Fruit fly (Drosophila melanogaster): ENCODE measurements around the gene JMJD5.

Gene JMJD5

dm6 chr3L:832897-833857 lies 8.0 kb downstream of the JMJD5 start, which contains the start of gene Sf3b3:
TSS of gene Sf3b3 (minus strand) at chr3L:833385.
- peak; percentile 4 for TF ChIP-seq CG7045 (GFP tag; optimal IDR thresholded peaks at IDR 0.05)
- TF ChIP-seq CG5204 (GFP tag; optimal IDR thresholded peaks at IDR 0.05): no peak
- TF ChIP-seq bab1 (GFP tag; optimal IDR thresholded peaks at IDR 0.05): peak; percentile 61
- no peak for TF ChIP-seq cic (GFP tag; optimal IDR thresholded peaks at IDR 0.05)
- no peak for TF ChIP-seq Hr96 (GFP tag; optimal IDR thresholded peaks at IDR 0.05)
- no peak for TF ChIP-seq pad (GFP tag; optimal IDR thresholded peaks at IDR 0.05)
- no peak for TF ChIP-seq kay (GFP tag; ENCODE audit: borderline replicate concordance)
- no peak for TF ChIP-seq CG11617 (GFP tag; optimal IDR thresholded peaks at IDR 0.05)
- no peak for TF ChIP-seq Clk (GFP tag; optimal IDR thresholded peaks at IDR 0.05)
- peak; percentile 12 for TF ChIP-seq CG12768 (GFP tag; optimal IDR thresholded peaks at IDR 0.05)
- TF ChIP-seq CG1620 (GFP tag; optimal IDR thresholded peaks at IDR 0.05): no peak
- TF ChIP-seq ovo (GFP tag; optimal IDR thresholded peaks at IDR 0.05): no peak
- peak; percentile 50 for TF ChIP-seq CG7101 (tag; optimal IDR thresholded peaks at IDR 0.05)
- TF ChIP-seq toe (GFP tag; optimal IDR thresholded peaks at IDR 0.05): peak; percentile 55
- peak; percentile 81 for TF ChIP-seq Mnt (GFP tag; optimal IDR thresholded peaks at IDR 0.05)
- TF ChIP-seq tj (GFP tag; optimal IDR thresholded peaks at IDR 0.05): peak; percentile 52

- TF ChIP-seq Hr96 (GFP tag; optimal IDR thresholded peaks at IDR 0.05) (no peak), CG11617 (GFP tag; optimal IDR thresholded peaks at IDR 0.05) (no peak), CG5204 (GFP tag; optimal IDR thresholded peaks at IDR 0.05) (no peak), CG14711 (tag; optimal IDR thresholded peaks at IDR 0.05) (no peak), Crg-1 (GFP tag; optimal IDR thresholded peaks at IDR 0.05) (no peak), CG33017 (tag; optimal IDR thresholded peaks at IDR 0.05) (no peak), cic (GFP tag; optimal IDR thresholded peaks at IDR 0.05) (no peak), pad (GFP tag; optimal IDR thresholded peaks at IDR 0.05) (no peak), tj (GFP tag; optimal IDR thresholded peaks at IDR 0.05) (peak; percentile 78)
These were observed 16.7 kb downstream of the JMJD5 start for dm6 chr3L:824444-824843.

DNA sequence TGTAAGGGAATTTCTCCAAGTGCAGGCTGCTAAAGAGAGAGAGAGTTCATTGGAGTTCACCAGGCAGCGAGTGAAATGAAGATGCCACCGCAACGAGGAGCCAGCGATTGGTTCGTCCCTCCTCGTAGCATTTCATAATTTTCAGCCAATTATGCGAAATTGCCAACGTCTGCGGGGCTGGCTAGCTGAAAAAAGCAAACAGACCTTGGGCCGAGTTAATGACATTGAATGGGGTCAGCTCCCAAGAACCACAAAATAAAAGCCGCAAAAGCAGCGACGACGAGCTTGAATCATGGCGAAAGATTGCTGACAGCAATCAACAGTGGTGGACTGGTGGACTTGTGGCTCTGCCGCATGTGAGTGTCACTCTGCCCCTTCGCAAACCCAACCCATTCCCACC lies 17.6 kb downstream of the JMJD5 start:
- no peak for TF ChIP-seq pad (GFP tag; optimal IDR thresholded peaks at IDR 0.05)
- TF ChIP-seq bab1 (GFP tag; optimal IDR thresholded peaks at IDR 0.05): no peak
- TF ChIP-seq tj (GFP tag; optimal IDR thresholded peaks at IDR 0.05): peak; percentile 79
- no peak for TF ChIP-seq Clk (GFP tag; optimal IDR thresholded peaks at IDR 0.05)

DNA sequence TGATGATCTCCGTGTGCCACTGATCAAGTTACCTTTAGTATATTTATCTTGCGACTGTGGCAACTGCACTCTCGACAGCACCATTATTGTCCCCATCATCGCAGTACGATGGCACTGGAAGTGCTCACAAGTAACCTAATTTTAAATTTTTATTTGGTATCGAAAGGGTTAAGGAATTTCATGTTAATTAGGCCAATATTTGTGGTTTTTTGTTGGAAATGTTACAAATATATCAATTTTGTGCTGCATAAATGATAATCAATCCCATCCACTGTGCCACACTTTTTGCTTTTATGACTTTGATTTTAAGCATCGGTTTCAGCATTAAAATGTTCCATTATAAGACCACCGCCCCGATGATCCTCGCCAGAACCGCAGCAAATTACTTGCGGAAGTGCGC lies 18.5 kb downstream of the JMJD5 start:
- TF ChIP-seq CG7101 (tag; optimal IDR thresholded peaks at IDR 0.05) (no peak), tj (GFP tag; optimal IDR thresholded peaks at IDR 0.05) (no peak), CG7045 (GFP tag; optimal IDR thresholded peaks at IDR 0.05) (no peak), CG14711 (tag; optimal IDR thresholded peaks at IDR 0.05) (no peak)

- TF ChIP-seq bab1 (GFP tag; optimal IDR thresholded peaks at IDR 0.05) (peak; percentile 3), toe (GFP tag; optimal IDR thresholded peaks at IDR 0.05) (no peak)
These were observed 19.2 kb downstream of the JMJD5 start for dm6 chr3L:821951-822350.

DNA sequence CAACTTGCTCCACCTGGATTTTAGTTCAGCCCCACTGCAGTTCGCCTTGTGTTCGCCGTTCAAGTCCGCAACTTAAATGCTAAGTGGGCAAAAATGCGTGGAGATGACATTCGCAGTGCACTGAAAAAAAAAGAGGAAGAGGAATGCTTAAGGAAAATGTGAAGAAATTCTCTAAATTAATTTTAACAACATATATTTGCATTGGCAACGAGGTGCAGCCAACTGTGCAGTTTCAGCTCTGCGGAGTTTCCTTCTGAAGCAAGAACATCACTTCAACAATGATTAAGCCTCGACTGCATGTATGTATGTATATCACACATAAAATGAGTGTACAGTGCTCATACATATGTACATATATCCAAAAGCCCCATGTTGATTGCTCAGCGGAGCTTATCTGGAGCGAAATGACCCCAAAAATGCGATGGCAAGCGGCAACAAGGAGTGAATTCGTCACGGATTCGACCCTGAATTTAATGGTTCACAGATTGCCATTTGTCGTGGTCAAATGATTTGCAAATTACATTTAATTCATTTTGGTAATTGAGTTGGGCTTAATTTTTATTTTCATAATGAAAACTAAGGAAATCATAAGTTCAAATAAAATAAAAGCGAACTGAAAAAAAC lies 20.1 kb downstream of the JMJD5 start:
- no peak for TF ChIP-seq CG11617 (GFP tag; optimal IDR thresholded peaks at IDR 0.05)
- TF ChIP-seq CG7101 (tag; optimal IDR thresholded peaks at IDR 0.05): no peak
- TF ChIP-seq CG1620 (GFP tag; optimal IDR thresholded peaks at IDR 0.05): no peak
- no peak for TF ChIP-seq bab1 (GFP tag; optimal IDR thresholded peaks at IDR 0.05)
- no peak for TF ChIP-seq CG12768 (GFP tag; optimal IDR thresholded peaks at IDR 0.05)
- no peak for TF ChIP-seq cic (GFP tag; optimal IDR thresholded peaks at IDR 0.05)
- no peak for TF ChIP-seq CG14711 (tag; optimal IDR thresholded peaks at IDR 0.05)
- no peak for TF ChIP-seq CG7045 (GFP tag; optimal IDR thresholded peaks at IDR 0.05)
- no peak for TF ChIP-seq CG5204 (GFP tag; optimal IDR thresholded peaks at IDR 0.05)
- TF ChIP-seq pad (GFP tag; optimal IDR thresholded peaks at IDR 0.05): no peak
- TF ChIP-seq Clk (GFP tag; optimal IDR thresholded peaks at IDR 0.05): no peak
- no peak for TF ChIP-seq kay (GFP tag; ENCODE audit: borderline replicate concordance)

dm6 chr3L:820332-820731 lies 20.8 kb downstream of the JMJD5 start:
- TF ChIP-seq toe (GFP tag; optimal IDR thresholded peaks at IDR 0.05): no peak
- TF ChIP-seq CG33017 (tag; optimal IDR thresholded peaks at IDR 0.05): peak; percentile 11
- peak; percentile 45 for TF ChIP-seq CG14711 (tag; optimal IDR thresholded peaks at IDR 0.05)
- no peak for TF ChIP-seq cnc (optimal IDR thresholded peaks at IDR 0.05)
- peak; percentile 12 for TF ChIP-seq CG5204 (GFP tag; optimal IDR thresholded peaks at IDR 0.05)
- TF ChIP-seq kay (GFP tag; ENCODE audit: borderline replicate concordance): no peak
- TF ChIP-seq CG7101 (tag; optimal IDR thresholded peaks at IDR 0.05): peak; percentile 15
- peak; percentile 26 for TF ChIP-seq CG7045 (GFP tag; optimal IDR thresholded peaks at IDR 0.05)
- no peak for TF ChIP-seq Hr96 (GFP tag; optimal IDR thresholded peaks at IDR 0.05)
- no peak for TF ChIP-seq ovo (GFP tag; optimal IDR thresholded peaks at IDR 0.05)
- TF ChIP-seq Mnt (GFP tag; optimal IDR thresholded peaks at IDR 0.05): no peak
- TF ChIP-seq tj (GFP tag; optimal IDR thresholded peaks at IDR 0.05): no peak
- peak; percentile 41 for TF ChIP-seq bab1 (GFP tag; optimal IDR thresholded peaks at IDR 0.05)
- TF ChIP-seq Crg-1 (GFP tag; optimal IDR thresholded peaks at IDR 0.05): no peak

All from whole organism, adult.